Worm (Caenorhabditis elegans): ENCODE measurements around the gene twk-40.

Gene twk-40

ce11 chrIII:13530838-13531237 lies 38.6 kb upstream of the twk-40 start:
- TF ChIP-seq alr-1 (tag; optimal IDR thresholded peaks at IDR 0.05) (no peak), ztf-4 (tag; optimal IDR thresholded peaks at IDR 0.05) (no peak), unc-39 (tag; optimal IDR thresholded peaks at IDR 0.05) (no peak), crh-2 (tag; optimal IDR thresholded peaks at IDR 0.05) (no peak), nhr-21 (tag; optimal IDR thresholded peaks at IDR 0.05) (no peak), gmeb-1 (tag; optimal IDR thresholded peaks at IDR 0.05) (no peak), mab-5 (tag; optimal IDR thresholded peaks at IDR 0.05) (no peak), unc-62 (GFP tag; optimal IDR thresholded peaks at IDR 0.05) (no peak), Y55F3AM.14 (GFP tag; optimal IDR thresholded peaks at IDR 0.05) (no peak), nhr-237 (tag; optimal IDR thresholded peaks at IDR 0.05) (no peak)

- peak; percentile 41 for TF ChIP-seq F13H6.1 (tag; optimal IDR thresholded peaks at IDR 0.05)
- peak; percentile 76 for TF ChIP-seq lin-13 (GFP tag; optimal IDR thresholded peaks at IDR 0.05)
- TF ChIP-seq sem-4 (tag; optimal IDR thresholded peaks at IDR 0.05), result peak; percentile 21
- TF ChIP-seq sma-9 (GFP tag; optimal IDR thresholded peaks at IDR 0.05), result peak; percentile 50
- no peak for TF ChIP-seq sma-9 (tag; optimal IDR thresholded peaks at IDR 0.05)
- no peak for TF ChIP-seq aly-2 (tag; optimal IDR thresholded peaks at IDR 0.05)
- peak; percentile 80 for TF ChIP-seq unc-55 (GFP tag; optimal IDR thresholded peaks at IDR 0.05)
- TF ChIP-seq skn-1 (tag; optimal IDR thresholded peaks at IDR 0.05), result no peak
- no peak for TF ChIP-seq ceh-16 (tag; optimal IDR thresholded peaks at IDR 0.05)
- TF ChIP-seq lin-11 (tag; optimal IDR thresholded peaks at IDR 0.05), result peak; percentile 71
- peak; percentile 53 for TF ChIP-seq C34F6.9 (tag; optimal IDR thresholded peaks at IDR 0.05)
- peak; percentile 70 for TF ChIP-seq nhr-25 (tag; optimal IDR thresholded peaks at IDR 0.05)
- TF ChIP-seq nhr-12 (tag; optimal IDR thresholded peaks at IDR 0.05), result no peak
- TF ChIP-seq crh-2 (tag; optimal IDR thresholded peaks at IDR 0.05), result peak; percentile 70
- no peak for TF ChIP-seq unc-39 (tag; optimal IDR thresholded peaks at IDR 0.05)
- no peak for TF ChIP-seq unc-62 (GFP tag; optimal IDR thresholded peaks at IDR 0.05)
- no peak for TF ChIP-seq ceh-82 (tag; optimal IDR thresholded peaks at IDR 0.05)
- no peak for TF ChIP-seq dmd-4 (tag; optimal IDR thresholded peaks at IDR 0.05)
- TF ChIP-seq R02D3.7 (tag; optimal IDR thresholded peaks at IDR 0.05), result no peak
- TF ChIP-seq ZK546.5 (tag; optimal IDR thresholded peaks at IDR 0.05), result no peak
- TF ChIP-seq elt-3 (tag; optimal IDR thresholded peaks at IDR 0.05), result no peak
- TF ChIP-seq lin-39 (tag; optimal IDR thresholded peaks at IDR 0.05), result no peak
- TF ChIP-seq egl-27 (tag; optimal IDR thresholded peaks at IDR 0.05), result no peak
- TF ChIP-seq ama-1 (optimal IDR thresholded peaks at IDR 0.05), result no peak
- TF ChIP-seq nhr-237 (tag; optimal IDR thresholded peaks at IDR 0.05), result no peak
- peak; percentile 75 for TF ChIP-seq gmeb-1 (tag; optimal IDR thresholded peaks at IDR 0.05)
- TF ChIP-seq nhr-77 (tag; optimal IDR thresholded peaks at IDR 0.05), result no peak
- peak; percentile 3 for TF ChIP-seq mab-5 (tag; optimal IDR thresholded peaks at IDR 0.05)
- no peak for TF ChIP-seq peb-1 (tag; optimal IDR thresholded peaks at IDR 0.05)
- TF ChIP-seq nhr-11 (tag; optimal IDR thresholded peaks at IDR 0.05), result no peak
- no peak for TF ChIP-seq zag-1 (tag; optimal IDR thresholded peaks at IDR 0.05)
- TF ChIP-seq ztf-1 (GFP tag; conservative IDR thresholded peaks at IDR 0.05), result no peak
- no peak for TF ChIP-seq nhr-6 (tag; optimal IDR thresholded peaks at IDR 0.05)
- TF ChIP-seq ztf-4 (tag; optimal IDR thresholded peaks at IDR 0.05), result no peak
- no peak for TF ChIP-seq nhr-10 (tag; optimal IDR thresholded peaks at IDR 0.05)
- peak; percentile 96 for TF ChIP-seq blmp-1 (tag; optimal IDR thresholded peaks at IDR 0.05; ENCODE audit: insufficient read depth)
- TF ChIP-seq snpc-4 (tag; optimal IDR thresholded peaks at IDR 0.05), result no peak
- TF ChIP-seq lsy-2 (tag; optimal IDR thresholded peaks at IDR 0.05), result peak; percentile 47 to 77
- TF ChIP-seq mdl-1 (tag; optimal IDR thresholded peaks at IDR 0.05), result no peak
- no peak for TF ChIP-seq ztf-11 (tag; optimal IDR thresholded peaks at IDR 0.05)
- no peak for TF ChIP-seq mbf-1 (tag; optimal IDR thresholded peaks at IDR 0.05)
- no peak for TF ChIP-seq Y55F3AM.14 (GFP tag; optimal IDR thresholded peaks at IDR 0.05)
- TF ChIP-seq nhr-21 (tag; optimal IDR thresholded peaks at IDR 0.05), result peak; percentile 60
- peak; percentile 53 for TF ChIP-seq nhr-129 (tag; optimal IDR thresholded peaks at IDR 0.05)
- no peak for TF ChIP-seq sma-3 (GFP tag; optimal IDR thresholded peaks at IDR 0.05)
- peak; percentile 5 for TF ChIP-seq fos-1 (tag; optimal IDR thresholded peaks at IDR 0.05)
- no peak for TF ChIP-seq elt-1 (tag; optimal IDR thresholded peaks at IDR 0.05)
- no peak for TF ChIP-seq nhr-23 (tag; optimal IDR thresholded peaks at IDR 0.05)
- no peak for TF ChIP-seq alr-1 (tag; optimal IDR thresholded peaks at IDR 0.05)
Measured at ce11 chrIII:13530017-13530416, 37.7 kb upstream of the twk-40 start.
